Worm (Caenorhabditis elegans) whole organism, L1 larva: ENCODE results near the gene F35H10.3.

Experiments used
- C04F5.9 ChIP-seq: sonication (generic microtip); optimal IDR thresholded peaks from 2 replicates; lab custom pipeline; 2016; ENCODE audit warnings: missing genetic modification characterization, missing compliant biosample characterization
- F16B12.6 ChIP-seq: fragments of 150-350 bp; optimal IDR thresholded peaks from 2 replicates; lab custom pipeline; 2014; ENCODE audit warnings: missing biosample characterization, missing genetic modification characterization
- dpl-1 ChIP-seq, 3 experiments: fragments of 150-350 bp in 2 of 3; sonication (generic microtip) in 1 of 3; optimal IDR thresholded peaks; 2 replicates each; lab custom pipeline; 2014 to 2017; ENCODE audit warnings: missing biosample characterization in 3 of 3, missing genetic modification characterization in 3 of 3, missing genetic modification reagents in 3 of 3
- fkh-10 ChIP-seq: sonication (generic microtip); optimal IDR thresholded peaks from 2 replicates; lab custom pipeline; 2017; ENCODE audit warnings: missing biosample characterization, missing genetic modification reagents, missing genetic modification characterization
- lin-35 ChIP-seq, 2 experiments: fragments of 150-350 bp; optimal IDR thresholded peaks; 2 replicates each; lab custom pipeline; 2014; ENCODE audit warnings: missing biosample characterization in 2 of 2, missing genetic modification characterization in 2 of 2, missing genetic modification reagents in 2 of 2
- lir-3 ChIP-seq: sonication (generic microtip); optimal IDR thresholded peaks from 2 replicates; lab custom pipeline; 2016; ENCODE audit warnings: mild to moderate bottlenecking, missing genetic modification characterization, moderate library complexity, missing compliant biosample characterization; ENCODE audit not compliant: poor library complexity
- pqm-1 ChIP-seq: sonication (generic microtip); optimal IDR thresholded peaks from 3 replicates; lab custom pipeline; 2017; ENCODE audit warnings: missing biosample characterization, missing genetic modification characterization
- tbx-2 ChIP-seq: sonication (generic microtip); optimal IDR thresholded peaks from 2 replicates; lab custom pipeline; 2016; ENCODE audit warnings: missing genetic modification characterization, missing compliant biosample characterization
- tlp-1 ChIP-seq: fragments of 150-350 bp; optimal IDR thresholded peaks from 2 replicates; lab custom pipeline; 2014; ENCODE audit warnings: missing biosample characterization, missing genetic modification characterization
- unc-130 ChIP-seq: fragments of 150-350 bp; optimal IDR thresholded peaks from 2 replicates; lab custom pipeline; 2017; ENCODE audit warnings: missing biosample characterization, missing genetic modification characterization, inconsistent platforms
- ztf-11 ChIP-seq, 2 experiments: sonication (generic microtip); optimal IDR thresholded peaks; 2 replicates each; lab custom pipeline; 2016 to 2017; ENCODE audit warnings: missing genetic modification characterization in 2 of 2, missing biosample characterization in 1 of 2, missing compliant biosample characterization in 1 of 2

DNA sequence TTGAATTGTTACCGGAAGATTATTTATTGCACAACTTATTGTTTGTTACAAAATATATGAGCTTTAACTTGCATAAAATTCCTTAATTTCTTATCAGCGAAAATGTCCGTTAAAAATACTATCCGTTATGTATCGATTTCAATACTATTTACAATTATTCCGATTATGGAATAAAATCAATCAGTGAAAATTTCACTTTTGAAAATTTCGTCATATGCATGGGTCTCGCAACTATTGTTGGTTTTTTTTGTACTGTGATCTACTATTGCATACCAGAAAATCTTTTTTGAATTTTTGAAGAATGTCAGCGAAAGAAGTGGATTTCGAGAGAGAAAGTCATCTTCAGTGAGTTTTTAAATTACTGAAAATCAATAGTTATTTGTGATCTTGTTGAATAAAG, 28.6 kb upstream of the F35H10.3 start, which contains the start of gene nprl-3:
- TF ChIP-seq ztf-11 (tag; optimal IDR thresholded peaks at IDR 0.05; lab: Kevin White, UChicago), result no peak
- no peak for TF ChIP-seq tlp-1 (tag; lab: Kevin White, UChicago)
- TF ChIP-seq pqm-1 (tag; lab: Kevin White, UChicago), result no peak
- no peak for TF ChIP-seq F16B12.6 (tag; lab: Kevin White, UChicago)
- TF ChIP-seq C04F5.9, result no peak
- no peak for TF ChIP-seq dpl-1 (GFP tag; optimal IDR thresholded peaks at IDR 0.05; lab: Kevin White, UChicago)
- TF ChIP-seq fkh-10 (GFP tag; lab: Kevin White, UChicago), result no peak
- TF ChIP-seq tbx-2 (tag; lab: Kevin White, UChicago), result no peak
- TF ChIP-seq unc-130 (tag; lab: Kevin White, UChicago), result no peak
- no peak for TF ChIP-seq lir-3
- no peak for TF ChIP-seq lin-35 (GFP tag; optimal IDR thresholded peaks at IDR 0.05; lab: Kevin White, UChicago)
